Worm (Caenorhabditis elegans): ENCODE data around the gene B0218.7.
"Not testable (repeated sequence)": the region's sequence is repeated elsewhere in the genome, so short reads cannot be mapped to it uniquely, and the experiment has no call there.

B0218.7 gene

ce11 chrIV:8151721-8152120 lies 14.1 kb downstream of the B0218.7 start:
- TF ChIP-seq unc-62 (GFP tag; optimal IDR thresholded peaks at IDR 0.05) = no peak

ce11 chrIV:8148494-8148893 lies 17.4 kb downstream of the B0218.7 start, which contains the start of gene pmk-1:
TSS of gene pmk-1 (plus strand) at chrIV:8148794.
- TF ChIP-seq unc-62 (GFP tag; optimal IDR thresholded peaks at IDR 0.05) = no peak

- no peak for TF ChIP-seq unc-62 (GFP tag; optimal IDR thresholded peaks at IDR 0.05)
Observed at ce11 chrIV:8146283-8146682, 19.6 kb downstream of the B0218.7 start.

ce11 chrIV:8144341-8144740 lies 21.5 kb downstream of the B0218.7 start:
- no peak for TF ChIP-seq unc-62 (GFP tag; optimal IDR thresholded peaks at IDR 0.05)

ce11 chrIV:8142735-8143550 lies 22.9 kb downstream of the B0218.7 start, which contains the start of gene pmk-2:
TSS of gene pmk-2 (plus strand) at chrIV:8143500.
- TF ChIP-seq unc-62 (GFP tag; optimal IDR thresholded peaks at IDR 0.05) = no peak

- TF ChIP-seq unc-62 (GFP tag; optimal IDR thresholded peaks at IDR 0.05) = no peak
Observed at ce11 chrIV:8138984-8139383, 26.9 kb downstream of the B0218.7 start, which contains the start of gene pmk-3. TSS of gene pmk-3 (plus strand) at chrIV:8139219.

ce11 chrIV:8136548-8136947 lies 29.3 kb downstream of the B0218.7 start:
- no peak for TF ChIP-seq unc-62 (GFP tag; optimal IDR thresholded peaks at IDR 0.05)

ce11 chrIV:8136005-8136512 lies 29.8 kb downstream of the B0218.7 start, which contains the start of the genes isp-1 and islo-1:
TSS of gene isp-1 (minus strand) at chrIV:8136055.
TSS of gene islo-1 (plus strand) at chrIV:8136389.
- TF ChIP-seq unc-62 (GFP tag; optimal IDR thresholded peaks at IDR 0.05) = no peak

ce11 chrIV:8133536-8133935 lies 32.3 kb downstream of the B0218.7 start, which contains the start of gene sph-1:
TSS of gene sph-1 (minus strand) at chrIV:8133558.
- no peak for TF ChIP-seq unc-62 (GFP tag; optimal IDR thresholded peaks at IDR 0.05)

- TF ChIP-seq unc-62 (GFP tag; optimal IDR thresholded peaks at IDR 0.05) = no peak
Observed at ce11 chrIV:8130131-8130611, 35.7 kb downstream of the B0218.7 start, which contains the start of the genes ndub-11 and moc-3. TSS of gene ndub-11 (minus strand) at chrIV:8130231. TSS of gene moc-3 (plus strand) at chrIV:8130561.

- TF ChIP-seq unc-62 (GFP tag; optimal IDR thresholded peaks at IDR 0.05) = no peak
Observed at ce11 chrIV:8127430-8127829, 38.4 kb downstream of the B0218.7 start.

ce11 chrIV:8126902-8127301 lies 38.9 kb downstream of the B0218.7 start, which contains the start of gene ceph-41:
TSS of gene ceph-41 (plus strand) at chrIV:8127202.
- no peak for TF ChIP-seq unc-62 (GFP tag; optimal IDR thresholded peaks at IDR 0.05)

ce11 chrIV:8122349-8122748 lies 43.5 kb downstream of the B0218.7 start, which contains the start of gene erp-44.3:
TSS of gene erp-44.3 (plus strand) at chrIV:8122649.
- not testable (repeated sequence) for TF ChIP-seq unc-62 (GFP tag; optimal IDR thresholded peaks at IDR 0.05)

- no peak for TF ChIP-seq unc-62 (GFP tag; optimal IDR thresholded peaks at IDR 0.05)
Observed at ce11 chrIV:8118790-8119189, 47.1 kb downstream of the B0218.7 start, which contains the start of gene F42G8.8. TSS of gene F42G8.8 (plus strand) at chrIV:8119090.

ce11 chrIV:8115462-8115861 lies 50.4 kb downstream of the B0218.7 start, which contains the start of gene irld-8:
TSS of gene irld-8 (plus strand) at chrIV:8115762.
- no peak for TF ChIP-seq unc-62 (GFP tag; optimal IDR thresholded peaks at IDR 0.05)
